Worm (Caenorhabditis elegans) whole organism, young adult: ENCODE data around the gene pho-12.

ENCODE experiments used
- C17E4.6 ChIP-seq: fragments of 200-800 bp; sonication (Bioruptor generic); IDR thresholded peaks from 2 replicates; pipeline ENCODE4 v1.3.6; 2022; ENCODE audit warnings: missing genetic modification reagents, missing genetic modification characterization, missing compliant biosample characterization
- F10E7.11 ChIP-seq: sonication (generic microtip); optimal IDR thresholded peaks from 2 replicates; lab custom pipeline; 2017; ENCODE audit warnings: mild to moderate bottlenecking, missing genetic modification characterization, moderate library complexity, missing compliant biosample characterization
- F23B12.7 ChIP-seq: sonication (generic microtip); optimal IDR thresholded peaks from 2 replicates; lab custom pipeline; 2017; ENCODE audit warnings: missing genetic modification characterization, mild to moderate bottlenecking, missing compliant biosample characterization, antibody characterized with exemption, moderate library complexity; ENCODE audit not compliant: insufficient read depth
- F49E8.2 ChIP-seq: sonication (generic microtip); optimal IDR thresholded peaks from 3 replicates; lab custom pipeline; 2017; ENCODE audit warnings: missing genetic modification characterization, mild to moderate bottlenecking, missing compliant biosample characterization, antibody characterized with exemption, moderate library complexity; ENCODE audit not compliant: insufficient read depth
- F52B5.7 ChIP-seq: sonication (generic microtip); optimal IDR thresholded peaks from 2 replicates; lab custom pipeline; 2016; ENCODE audit warnings: mild to moderate bottlenecking, missing genetic modification characterization, missing compliant biosample characterization
- F57A8.1 ChIP-seq: fragments of 200-800 bp; sonication (Bioruptor generic); optimal IDR thresholded peaks from 2 replicates; lab custom pipeline; 2018; ENCODE audit warnings: mild to moderate bottlenecking, missing genetic modification characterization, moderate library complexity, missing compliant biosample characterization
- F57C9.4 ChIP-seq: sonication (generic microtip); optimal IDR thresholded peaks from 2 replicates; lab custom pipeline; 2017; ENCODE audit warnings: mild to moderate bottlenecking, missing genetic modification characterization, missing compliant biosample characterization
- K12H6.12 ChIP-seq: fragments of 200-800 bp; sonication (Bioruptor generic); optimal IDR thresholded peaks from 2 replicates; lab custom pipeline; 2018; ENCODE audit warnings: mild to moderate bottlenecking, missing genetic modification characterization, missing compliant biosample characterization
- akir-1 ChIP-seq: fragments of 200-800 bp; sonication (Bioruptor generic); optimal IDR thresholded peaks from 2 replicates; lab custom pipeline; 2018; ENCODE audit warnings: mild to moderate bottlenecking, missing genetic modification characterization, moderate library complexity, missing compliant biosample characterization
- atf-7 ChIP-seq: sonication (generic microtip); optimal IDR thresholded peaks from 2 replicates; lab custom pipeline; 2017; ENCODE audit warnings: mild to moderate bottlenecking, missing genetic modification characterization, missing compliant biosample characterization
- attf-5 ChIP-seq: fragments of 200-800 bp; sonication (Bioruptor generic); optimal IDR thresholded peaks from 2 replicates; lab custom pipeline; 2018; ENCODE audit warnings: mild to moderate bottlenecking, missing genetic modification characterization, missing compliant biosample characterization
- bed-1 ChIP-seq: fragments of 200-800 bp; sonication (Bioruptor generic); IDR thresholded peaks from 2 replicates; pipeline ENCODE4 v1.3.6; 2022; ENCODE audit warnings: missing genetic modification reagents, missing genetic modification characterization, missing compliant biosample characterization
- ccch-3 ChIP-seq: fragments of 200-800 bp; sonication (Bioruptor generic); optimal IDR thresholded peaks from 2 replicates; lab custom pipeline; 2018; ENCODE audit warnings: mild to moderate bottlenecking, missing genetic modification characterization, missing compliant biosample characterization
- cebp-1 ChIP-seq, 2 experiments: fragments of 200-800 bp in 1 of 2; sonication (Bioruptor generic) in 1 of 2; sonication (generic microtip) in 1 of 2; IDR thresholded peaks in 1 of 2; optimal IDR thresholded peaks in 1 of 2; 2 replicates each; pipeline versions ENCODE4 v1.3.6 to Lab custom; 2017 to 2022; ENCODE audit warnings: missing compliant biosample characterization in 2 of 2, missing genetic modification characterization in 2 of 2, mild to moderate bottlenecking in 1 of 2, missing genetic modification reagents in 1 of 2, moderate library complexity in 1 of 2
- ceh-100 ChIP-seq: fragments of 200-800 bp; sonication (Bioruptor generic); IDR thresholded peaks from 2 replicates; pipeline ENCODE4 v1.3.6; 2022; ENCODE audit warnings: missing genetic modification reagents, missing genetic modification characterization, missing compliant biosample characterization
- ceh-27 ChIP-seq: fragments of 200-800 bp; sonication (Bioruptor generic); optimal IDR thresholded peaks from 2 replicates; lab custom pipeline; 2018; ENCODE audit warnings: mild to moderate bottlenecking, missing genetic modification characterization, moderate library complexity, missing compliant biosample characterization
- dpff-1 ChIP-seq: sonication (generic microtip); optimal IDR thresholded peaks from 2 replicates; lab custom pipeline; 2017; ENCODE audit warnings: mild to moderate bottlenecking, missing genetic modification characterization, missing compliant biosample characterization
- efl-1 ChIP-seq: fragments of 150-350 bp; optimal IDR thresholded peaks from 2 replicates; lab custom pipeline; 2014; ENCODE audit warnings: missing biosample characterization, missing genetic modification reagents, missing genetic modification characterization
- ekl-4 ChIP-seq: fragments of 200-800 bp; sonication (Bioruptor generic); IDR thresholded peaks from 2 replicates; pipeline ENCODE4 v1.3.6; 2022; ENCODE audit warnings: missing genetic modification reagents, missing genetic modification characterization, missing compliant biosample characterization
- gei-17 ChIP-seq: fragments of 200-800 bp; sonication (Bioruptor generic); optimal IDR thresholded peaks from 2 replicates; lab custom pipeline; 2018; ENCODE audit warnings: mild to moderate bottlenecking, missing genetic modification characterization, missing compliant biosample characterization
- hrde-1 ChIP-seq: sonication (generic microtip); optimal IDR thresholded peaks from 2 replicates; lab custom pipeline; 2016; ENCODE audit warnings: missing genetic modification characterization, mild to moderate bottlenecking, missing compliant biosample characterization, moderate library complexity, missing genotype, missing genetic modification reagents, borderline replicate concordance
- lag-1 ChIP-seq: fragments of 200-800 bp; sonication (Bioruptor generic); IDR thresholded peaks from 2 replicates; pipeline ENCODE4 v1.3.6; 2022; ENCODE audit warnings: missing genetic modification reagents, missing genetic modification characterization, missing compliant biosample characterization
- let-526 ChIP-seq: fragments of 200-800 bp; sonication (Bioruptor generic); IDR thresholded peaks from 2 replicates; pipeline ENCODE4 v1.3.6; 2022; ENCODE audit warnings: missing genetic modification reagents, missing genetic modification characterization, missing compliant biosample characterization
- let-607 ChIP-seq, 2 experiments: fragments of 200-800 bp in 1 of 2; sonication (Bioruptor generic) in 1 of 2; sonication (generic microtip) in 1 of 2; optimal IDR thresholded peaks; 2 replicates each; lab custom pipeline; 2016 to 2018; ENCODE audit warnings: mild to moderate bottlenecking in 2 of 2, missing compliant biosample characterization in 2 of 2, missing genetic modification characterization in 2 of 2, moderate library complexity in 2 of 2, missing genotype in 1 of 2
- lin-26 ChIP-seq: fragments of 200-800 bp; sonication (Bioruptor generic); IDR thresholded peaks from 2 replicates; pipeline ENCODE4 v1.3.6; 2022; ENCODE audit warnings: missing genetic modification reagents, missing genetic modification characterization, missing compliant biosample characterization
- lin-54 ChIP-seq: fragments of 200-800 bp; sonication (Bioruptor generic); optimal IDR thresholded peaks from 2 replicates; lab custom pipeline; 2018; ENCODE audit warnings: mild to moderate bottlenecking, missing genetic modification characterization, missing compliant biosample characterization
- lir-1 ChIP-seq: fragments of 200-800 bp; sonication (Bioruptor generic); conservative IDR thresholded peaks from 2 replicates; pipeline ENCODE4 v1.3.6; 2022; ENCODE audit warnings: missing genetic modification reagents, missing genetic modification characterization, missing compliant biosample characterization
- lsl-1 ChIP-seq: fragments of 200-800 bp; sonication (Bioruptor generic); optimal IDR thresholded peaks from 2 replicates; lab custom pipeline; 2018; ENCODE audit warnings: mild to moderate bottlenecking, missing genetic modification characterization, moderate library complexity, missing compliant biosample characterization
- lsy-27 ChIP-seq: sonication (generic microtip); optimal IDR thresholded peaks from 2 replicates; lab custom pipeline; 2017; ENCODE audit warnings: missing genetic modification characterization, mild to moderate bottlenecking, missing compliant biosample characterization, antibody characterized with exemption, missing genotype, borderline replicate concordance; ENCODE audit not compliant: insufficient read depth
- madf-3 ChIP-seq: fragments of 200-800 bp; sonication (Bioruptor generic); IDR thresholded peaks from 2 replicates; pipeline ENCODE4 v1.3.6; 2022; ENCODE audit warnings: missing genetic modification reagents, missing genetic modification characterization, missing compliant biosample characterization
- mcd-1 ChIP-seq: fragments of 200-800 bp; sonication (Bioruptor generic); IDR thresholded peaks from 2 replicates; pipeline ENCODE4 v1.3.6; 2022; ENCODE audit warnings: missing genetic modification reagents, missing genetic modification characterization, missing compliant biosample characterization
- mxl-1 ChIP-seq: sonication (generic microtip); optimal IDR thresholded peaks from 2 replicates; lab custom pipeline; 2016; ENCODE audit warnings: missing genetic modification characterization, missing compliant biosample characterization
- nfya-2 ChIP-seq: fragments of 200-800 bp; sonication (Bioruptor generic); IDR thresholded peaks from 2 replicates; pipeline ENCODE4 v1.3.6; 2022; ENCODE audit warnings: missing genetic modification reagents, missing genetic modification characterization, missing compliant biosample characterization
- nhr-120 ChIP-seq: fragments of 200-800 bp; sonication (Bioruptor generic); IDR thresholded peaks from 2 replicates; pipeline ENCODE4 v1.3.6; 2022; ENCODE audit warnings: missing genetic modification characterization, missing compliant biosample characterization
- nhr-90 ChIP-seq: sonication (generic microtip); optimal IDR thresholded peaks from 2 replicates; lab custom pipeline; 2016; ENCODE audit warnings: missing genotype, mild to moderate bottlenecking, missing genetic modification characterization, missing compliant biosample characterization
- repo-1 ChIP-seq: sonication (generic microtip); optimal IDR thresholded peaks from 2 replicates; lab custom pipeline; 2017; ENCODE audit warnings: mild to moderate bottlenecking, missing genetic modification characterization, missing compliant biosample characterization
- sdz-38 ChIP-seq: sonication (generic microtip); optimal IDR thresholded peaks from 2 replicates; lab custom pipeline; 2016; ENCODE audit warnings: missing genotype, missing genetic modification characterization, missing compliant biosample characterization
- sea-2 ChIP-seq: fragments of 200-800 bp; sonication (Bioruptor generic); IDR thresholded peaks from 2 replicates; pipeline ENCODE4 v1.3.6; 2022; ENCODE audit warnings: missing genetic modification characterization, missing compliant biosample characterization
- snpc-1.3 ChIP-seq: sonication (generic microtip); optimal IDR thresholded peaks from 2 replicates; lab custom pipeline; 2017; ENCODE audit warnings: missing genetic modification characterization, mild to moderate bottlenecking, missing compliant biosample characterization, antibody characterized with exemption, moderate library complexity, missing genotype, missing genetic modification reagents; ENCODE audit not compliant: insufficient read depth
- snpc-4 ChIP-seq, 5 experiments: fragments of 150-350 bp in 1 of 5; sonication (generic microtip) in 4 of 5; optimal IDR thresholded peaks; 2 replicates each; lab custom pipeline; 2014 to 2018; ENCODE audit warnings: missing genetic modification characterization in 5 of 5, missing biosample characterization in 3 of 5, antibody characterized with exemption in 2 of 5, mild to moderate bottlenecking in 2 of 5, missing compliant biosample characterization in 2 of 5, missing genotype in 2 of 5, moderate library complexity in 2 of 5, missing genetic modification reagents in 1 of 5
- unc-62 ChIP-seq: fragments of 150-350 bp; optimal IDR thresholded peaks from 2 replicates; lab custom pipeline; 2014; ENCODE audit warnings: missing biosample characterization, missing genetic modification reagents, missing genetic modification characterization
- zim-3 ChIP-seq: sonication (generic microtip); optimal IDR thresholded peaks from 2 replicates; lab custom pipeline; 2017; ENCODE audit warnings: mild to moderate bottlenecking, missing genetic modification characterization, moderate library complexity, missing compliant biosample characterization
- ztf-18 ChIP-seq: sonication (generic microtip); optimal IDR thresholded peaks from 2 replicates; lab custom pipeline; 2016; ENCODE audit warnings: missing genotype, mild to moderate bottlenecking, missing genetic modification characterization, missing compliant biosample characterization
- ztf-28 ChIP-seq: fragments of 200-800 bp; sonication (Bioruptor generic); IDR thresholded peaks from 2 replicates; pipeline ENCODE4 v1.3.6; 2022; ENCODE audit warnings: missing genetic modification reagents, missing genetic modification characterization, missing compliant biosample characterization
- ztf-3 ChIP-seq: fragments of 200-800 bp; sonication (Bioruptor generic); optimal IDR thresholded peaks from 2 replicates; lab custom pipeline; 2018; ENCODE audit warnings: mild to moderate bottlenecking, missing genetic modification characterization, missing compliant biosample characterization
- ztf-6 ChIP-seq: fragments of 200-800 bp; sonication (Bioruptor generic); IDR thresholded peaks from 2 replicates; pipeline ENCODE4 v1.3.6; 2022; ENCODE audit warnings: missing genetic modification reagents, missing genetic modification characterization, missing compliant biosample characterization

pho-12 gene

ce11 chrII:5105020-5105419 is 44.4 kb upstream of the pho-12 start (continued):
- TF ChIP-seq F23B12.7 (tag; lab: Kevin White, UChicago) (peak; percentile 90), efl-1 (GFP tag; lab: Kevin White, UChicago) (no peak), ztf-28 (GFP tag; lab: Robert Waterston, UW) (no peak), ekl-4 (GFP tag; lab: Robert Waterston, UW) (peak; percentile 89), unc-62 (GFP tag; lab: Kevin White, UChicago) (no peak), snpc-4 (GFP tag; optimal IDR thresholded peaks at IDR 0.05; lab: Kevin White, UChicago) (peak; percentile 80), snpc-4 (tag; optimal IDR thresholded peaks at IDR 0.05; lab: Kevin White, UChicago) (peak; percentile 26 to 87 (median 74)), lag-1 (GFP tag; lab: Robert Waterston, UW) (no peak), ceh-27 (GFP tag; lab: Kevin White, UChicago) (peak; percentile 91), let-607 (tag; optimal IDR thresholded peaks at IDR 0.05; lab: Kevin White, UChicago) (peak; percentile 34 to 68), attf-5 (GFP tag; lab: Kevin White, UChicago) (peak; percentile 77), F57A8.1 (GFP tag; lab: Kevin White, UChicago) (peak; percentile 73), zim-3 (peak; percentile 93), gei-17 (peak; percentile 18), F52B5.7 (peak; percentile 82), ztf-6 (GFP tag; lab: Robert Waterston, UW) (0 out of 2 replicates have a peak, but pooled peaks have one; percentile 51), nfya-2 (GFP tag; lab: Robert Waterston, UW) (no peak), repo-1 (tag; lab: Kevin White, UChicago) (peak; percentile 79), C17E4.6 (GFP tag; lab: Robert Waterston, UW) (peak; percentile 63), lsy-27 (tag; lab: Kevin White, UChicago) (peak; percentile 60), F10E7.11 (tag; lab: Kevin White, UChicago) (peak; percentile 79), cebp-1 (GFP tag; IDR thresholded peaks at IDR 0.05; lab: Robert Waterston, UW) (no peak), cebp-1 (tag; optimal IDR thresholded peaks at IDR 0.05; lab: Kevin White, UChicago) (no peak), mxl-1 (tag; lab: Kevin White, UChicago) (peak; percentile 95), nhr-120 (GFP tag; lab: Robert Waterston, UW) (0 out of 2 replicates have a peak, but pooled peaks have one; percentile 82), dpff-1 (peak; percentile 28), akir-1 (GFP tag; lab: Kevin White, UChicago) (peak; percentile 83), ceh-100 (GFP tag; lab: Robert Waterston, UW) (peak; percentile 78), lin-54 (GFP tag; lab: Kevin White, UChicago) (peak; percentile 77), lin-26 (GFP tag; lab: Robert Waterston, UW) (peak; percentile 96), madf-3 (GFP tag; lab: Robert Waterston, UW) (peak; percentile 81; the same call in 1 of the 2 replicates), ztf-3 (no peak), hrde-1 (tag; lab: Kevin White, UChicago) (peak; percentile 90), snpc-1.3 (tag; lab: Kevin White, UChicago) (peak; percentile 89), lsl-1 (GFP tag; lab: Kevin White, UChicago) (peak; percentile 57), F57C9.4 (tag; lab: Kevin White, UChicago) (peak; percentile 82), atf-7 (tag; lab: Kevin White, UChicago) (peak; percentile 63), bed-1 (GFP tag; lab: Robert Waterston, UW) (peak; percentile 87; the same call in 1 of the 2 replicates), sdz-38 (tag; lab: Kevin White, UChicago) (no peak), mcd-1 (GFP tag; lab: Robert Waterston, UW) (no peak; the same call in 1 of the 2 replicates), nhr-90 (peak; percentile 97), F49E8.2 (tag; lab: Kevin White, UChicago) (peak; percentile 64), lir-1 (GFP tag; lab: Robert Waterston, UW) (peak; percentile 61; the same call in 1 of the 2 replicates), K12H6.12 (peak; percentile 64), ztf-18 (tag; lab: Kevin White, UChicago) (peak; percentile 81), sea-2 (no peak), ccch-3 (peak; percentile 13), let-526 (GFP tag; lab: Robert Waterston, UW) (peak; percentile 70)
